Fruit fly (Drosophila melanogaster) whole organism, embryonic: Measurements from ENCODE around the gene CG31016.

Experiments
- Antp ChIP-seq: fragments of 200-800 bp; sonication (Bioruptor generic); optimal IDR thresholded peaks from 3 replicates; lab custom pipeline; 2016; ENCODE audit warnings: missing biosample characterization, missing genetic modification characterization
- CG13296 ChIP-seq: fragments of 200-800 bp; sonication (Bioruptor generic); optimal IDR thresholded peaks from 3 replicates; lab custom pipeline; 2018; ENCODE audit warnings: missing biosample characterization, mild to moderate bottlenecking, missing genetic modification characterization
- CG14710 ChIP-seq: fragments of 200-800 bp; sonication (Bioruptor generic); optimal IDR thresholded peaks from 3 replicates; lab custom pipeline; 2019; ENCODE audit warnings: missing biosample characterization, mild to moderate bottlenecking, missing genetic modification characterization, moderate library complexity
- CG17359 ChIP-seq: fragments of 200-800 bp; sonication (Bioruptor generic); optimal IDR thresholded peaks from 3 replicates; lab custom pipeline; 2018; ENCODE audit warnings: missing biosample characterization, mild to moderate bottlenecking, missing genetic modification characterization, moderate library complexity
- CG18262 ChIP-seq: fragments of 200-800 bp; optimal IDR thresholded peaks from 3 replicates; lab custom pipeline; 2019; ENCODE audit warnings: missing biosample characterization, mild to moderate bottlenecking, missing genetic modification characterization, moderate library complexity
- CG2120 ChIP-seq: fragments of 200-800 bp; sonication (Bioruptor generic); optimal IDR thresholded peaks from 3 replicates; lab custom pipeline; 2016; ENCODE audit warnings: missing biosample characterization, missing genetic modification characterization
- CG2712 ChIP-seq: fragments of 200-800 bp; optimal IDR thresholded peaks from 3 replicates; lab custom pipeline; 2019; ENCODE audit warnings: missing biosample characterization, mild to moderate bottlenecking, missing genetic modification characterization, moderate library complexity
- CG3163 ChIP-seq: fragments of 200-800 bp; sonication (Bioruptor generic); optimal IDR thresholded peaks from 3 replicates; lab custom pipeline; 2016; ENCODE audit warnings: missing biosample characterization, missing genetic modification characterization
- CG32772 ChIP-seq: fragments of 200-800 bp; sonication (Bioruptor generic); IDR thresholded peaks from 2 replicates; pipeline ENCODE4 v1.3.6; 2022; ENCODE audit warnings: missing biosample characterization, missing genetic modification characterization
- CG3847 ChIP-seq: fragments of 200-800 bp; sonication (Bioruptor generic); IDR thresholded peaks from 2 replicates; pipeline ENCODE4 v1.3.6; 2022; ENCODE audit warnings: missing biosample characterization, missing genetic modification characterization
- CG4282 ChIP-seq: fragments of 200-800 bp; sonication (Bioruptor generic); optimal IDR thresholded peaks from 2 replicates; lab custom pipeline; 2016; ENCODE audit warnings: missing biosample characterization, missing genetic modification characterization
- CG4617 ChIP-seq: fragments of 200-800 bp; sonication (Bioruptor generic); optimal IDR thresholded peaks from 3 replicates; lab custom pipeline; 2016; ENCODE audit warnings: missing biosample characterization, missing genetic modification characterization, borderline replicate concordance
- CG4730 ChIP-seq: fragments of 200-800 bp; sonication (Bioruptor generic); IDR thresholded peaks from 2 replicates; pipeline ENCODE4 v1.3.6; 2022; ENCODE audit warnings: missing biosample characterization, missing genetic modification characterization
- CG7556 ChIP-seq: fragments of 200-800 bp; sonication (Bioruptor generic); optimal IDR thresholded peaks from 2 replicates; lab custom pipeline; 2017; ENCODE audit warnings: missing biosample characterization, mild to moderate bottlenecking, missing genetic modification characterization
- CG9727 ChIP-seq: fragments of 200-800 bp; sonication (Bioruptor generic); optimal IDR thresholded peaks from 3 replicates; lab custom pipeline; 2017; ENCODE audit warnings: missing biosample characterization, mild to moderate bottlenecking, missing genetic modification characterization
- Drgx ChIP-seq: fragments of 200-800 bp; sonication (Bioruptor generic); IDR thresholded peaks from 2 replicates; pipeline ENCODE4 v1.3.6; 2022; ENCODE audit warnings: missing biosample characterization, missing genetic modification characterization
- H15 ChIP-seq: fragments of 200-800 bp; sonication (Bioruptor generic); IDR thresholded peaks from 3 replicates; pipeline ENCODE4 v1.3.6; 2022; ENCODE audit warnings: missing biosample characterization, missing genetic modification characterization
- Hr39 ChIP-seq: fragments of >200 bp; optimal IDR thresholded peaks from 2 replicates; lab custom pipeline; 2017
- Hr51 ChIP-seq, 2 experiments: fragments of 200-800 bp; sonication (Bioruptor generic); optimal IDR thresholded peaks; 2 replicates in 1 of 2; 3 replicates in 1 of 2; lab custom pipeline; 2016 to 2018; ENCODE audit warnings: missing biosample characterization in 2 of 2, missing genetic modification characterization in 2 of 2, mild to moderate bottlenecking in 1 of 2, moderate library complexity in 1 of 2
- Hr78 ChIP-seq, 2 experiments: fragments of 200-800 bp in 1 of 2; fragments of >200 bp in 1 of 2; sonication (Bioruptor generic) in 1 of 2; optimal IDR thresholded peaks; 2 replicates each; lab custom pipeline; 2017 to 2019; ENCODE audit warnings: missing biosample characterization in 2 of 2, missing genetic modification characterization in 2 of 2, mild to moderate bottlenecking in 1 of 2, moderate library complexity in 1 of 2
- Mes4 ChIP-seq: fragments of 200-800 bp; sonication (Bioruptor generic); optimal IDR thresholded peaks from 2 replicates; lab custom pipeline; 2016; ENCODE audit warnings: missing biosample characterization, missing genetic modification characterization
- Optix ChIP-seq: fragments of 200-800 bp; sonication (Bioruptor generic); IDR thresholded peaks from 3 replicates; pipeline ENCODE4 v1.3.6; 2022; ENCODE audit warnings: missing biosample characterization, missing genetic modification characterization
- Ptx1 ChIP-seq: fragments of 200-800 bp; sonication (Bioruptor generic); IDR thresholded peaks from 2 replicates; pipeline ENCODE4 v1.3.6; 2022; ENCODE audit warnings: missing biosample characterization, missing genetic modification characterization
- Side ChIP-seq: fragments of 200-800 bp; sonication (Bioruptor generic); optimal IDR thresholded peaks from 2 replicates; lab custom pipeline; 2016; ENCODE audit warnings: missing biosample characterization, missing genetic modification characterization
- Sox100B ChIP-seq: fragments of 200-800 bp; sonication (Bioruptor generic); optimal IDR thresholded peaks from 3 replicates; lab custom pipeline; 2018; ENCODE audit warnings: missing biosample characterization, mild to moderate bottlenecking, missing genetic modification characterization
- Spps ChIP-seq: fragments of 200-800 bp; sonication (Bioruptor generic); optimal IDR thresholded peaks from 2 replicates; lab custom pipeline; 2018; ENCODE audit warnings: missing biosample characterization, mild to moderate bottlenecking, missing genetic modification characterization
- ato ChIP-seq: fragments of 200-800 bp; sonication (Bioruptor generic); IDR thresholded peaks from 2 replicates; pipeline ENCODE4 v1.3.6; 2022; ENCODE audit warnings: missing biosample characterization, missing genetic modification characterization; ENCODE audit not compliant: partially characterized antibody
- az2 ChIP-seq: fragments of 200-800 bp; sonication (Bioruptor generic); optimal IDR thresholded peaks from 3 replicates; lab custom pipeline; 2016; ENCODE audit warnings: missing biosample characterization, missing genetic modification characterization
- bowl ChIP-seq: fragments of 200-800 bp; sonication (Bioruptor generic); IDR thresholded peaks from 2 replicates; pipeline ENCODE4 v1.3.6; 2022; ENCODE audit warnings: missing biosample characterization, missing genetic modification characterization
- cad ChIP-seq: fragments of >200 bp; optimal IDR thresholded peaks from 2 replicates; lab custom pipeline; 2017; ENCODE audit warnings: missing biosample characterization, missing genetic modification characterization
- chm ChIP-seq: fragments of 200-800 bp; sonication (Bioruptor generic); IDR thresholded peaks from 2 replicates; pipeline ENCODE4 v1.3.6; 2022; ENCODE audit warnings: missing biosample characterization, missing genetic modification characterization
- crp ChIP-seq, 2 experiments: fragments of 200-800 bp; sonication (Bioruptor generic); optimal IDR thresholded peaks; 2 replicates in 1 of 2; 3 replicates in 1 of 2; lab custom pipeline; 2017; ENCODE audit warnings: missing biosample characterization in 2 of 2, missing genetic modification characterization in 2 of 2, mild to moderate bottlenecking in 1 of 2, moderate library complexity in 1 of 2
- danr ChIP-seq: fragments of 200-800 bp; sonication (Bioruptor generic); IDR thresholded peaks from 2 replicates; pipeline ENCODE4 v1.3.6; 2022; ENCODE audit warnings: missing biosample characterization, missing genetic modification characterization
- dmrt99B ChIP-seq: fragments of 200-800 bp; sonication (Bioruptor generic); optimal IDR thresholded peaks from 2 replicates; lab custom pipeline; 2018; ENCODE audit warnings: missing biosample characterization, mild to moderate bottlenecking, missing genetic modification characterization, moderate library complexity
- ewg ChIP-seq: fragments of 200-800 bp; sonication (Bioruptor generic); optimal IDR thresholded peaks from 3 replicates; lab custom pipeline; 2017; ENCODE audit warnings: mild to moderate bottlenecking, missing biosample characterization, missing genetic modification reagents, missing genetic modification characterization
- ftz-f1 ChIP-seq: fragments of 200-800 bp; sonication (Bioruptor generic); optimal IDR thresholded peaks from 2 replicates; lab custom pipeline; 2016; ENCODE audit warnings: missing biosample characterization, missing genetic modification characterization
- gcm ChIP-seq: fragments of 200-800 bp; sonication (Bioruptor generic); optimal IDR thresholded peaks from 2 replicates; lab custom pipeline; 2019; ENCODE audit warnings: missing biosample characterization, mild to moderate bottlenecking, missing genetic modification characterization, moderate library complexity
- hbn ChIP-seq: fragments of 200-800 bp; sonication (Bioruptor generic); IDR thresholded peaks from 2 replicates; pipeline ENCODE4 v1.3.6; 2022; ENCODE audit warnings: missing biosample characterization, missing genetic modification characterization; ENCODE audit not compliant: partially characterized antibody
- inv ChIP-seq: fragments of 200-800 bp; sonication (Bioruptor generic); IDR thresholded peaks from 2 replicates; pipeline ENCODE4 v1.3.6; 2022; ENCODE audit warnings: missing biosample characterization, missing genetic modification characterization; ENCODE audit not compliant: partially characterized antibody
- kah ChIP-seq: fragments of 200-800 bp; sonication (Bioruptor generic); optimal IDR thresholded peaks from 2 replicates; lab custom pipeline; 2018; ENCODE audit warnings: missing biosample characterization, mild to moderate bottlenecking, missing genetic modification characterization
- maf-S ChIP-seq: fragments of 200-800 bp; sonication (Bioruptor generic); optimal IDR thresholded peaks from 2 replicates; lab custom pipeline; 2016; ENCODE audit warnings: missing biosample characterization, missing genetic modification characterization
- peb ChIP-seq: fragments of 200-800 bp; sonication (Bioruptor generic); IDR thresholded peaks from 2 replicates; pipeline ENCODE4 v1.3.6; 2022; ENCODE audit warnings: missing biosample characterization, missing genetic modification characterization
- pfk ChIP-seq: fragments of 200-800 bp; sonication (Bioruptor generic); optimal IDR thresholded peaks from 2 replicates; lab custom pipeline; 2018; ENCODE audit warnings: missing biosample characterization, mild to moderate bottlenecking, missing genetic modification characterization, moderate library complexity
- prd ChIP-seq, 3 experiments: fragments of >200 bp in 2 of 3; fragments of 200-800 bp in 1 of 3; sonication (Bioruptor generic) in 1 of 3; optimal IDR thresholded peaks in 2 of 3; IDR thresholded peaks in 1 of 3; 2 replicates in 2 of 3; 3 replicates in 1 of 3; pipeline versions ENCODE4 v1.3.6 to Lab custom; 2017 to 2022; ENCODE audit warnings: missing biosample characterization in 1 of 3, missing genetic modification characterization in 1 of 3
- sna ChIP-seq: fragments of 200-800 bp; sonication (Bioruptor generic); IDR thresholded peaks from 2 replicates; pipeline ENCODE4 v1.3.6; 2022; ENCODE audit warnings: missing biosample characterization, missing genetic modification characterization; ENCODE audit not compliant: partially characterized antibody
- wek ChIP-seq: fragments of 200-800 bp; sonication (Bioruptor generic); optimal IDR thresholded peaks from 3 replicates; lab custom pipeline; 2018; ENCODE audit warnings: missing biosample characterization, mild to moderate bottlenecking, missing genetic modification characterization, moderate library complexity
- zen ChIP-seq: fragments of 200-800 bp; sonication (Bioruptor generic); optimal IDR thresholded peaks from 3 replicates; lab custom pipeline; 2018; ENCODE audit warnings: missing biosample characterization, mild to moderate bottlenecking, missing genetic modification characterization, moderate library complexity

Gene CG31016

dm6 chr3R:30600154-30601009, 5.6 kb upstream of the CG31016 start (continued):
- TF ChIP-seq kah (GFP tag; lab: Kevin White, UChicago) (peak; percentile 70), zen (tag; lab: Kevin White, UChicago) (peak; percentile 80), ftz-f1 (GFP tag; lab: Kevin White, UChicago) (peak; percentile 42), bowl (GFP tag; lab: Robert Waterston, UW) (peak; percentile 92), CG2120 (GFP tag; lab: Kevin White, UChicago) (peak; percentile 94), CG14710 (tag; lab: Kevin White, UChicago) (peak; percentile 81), inv (GFP tag; lab: Robert Waterston, UW) (0 out of 2 replicates have a peak, but pooled peaks have one; percentile 31), wek (peak; percentile 73), dmrt99B (tag; lab: Kevin White, UChicago) (peak; percentile 93), CG9727 (peak; percentile 92), chm (peak; percentile 97), Side (GFP tag; lab: Kevin White, UChicago) (peak; percentile 89), prd (optimal IDR thresholded peaks at IDR 0.05; lab: Kevin White, UChicago) (no peak), prd (GFP tag; IDR thresholded peaks at IDR 0.05; lab: Robert Waterston, UW) (peak; percentile 93), Drgx (peak; percentile 96), CG4617 (GFP tag; lab: Kevin White, UChicago) (peak; percentile 59), CG3163 (peak; percentile 79), CG4730 (GFP tag; lab: Robert Waterston, UW) (peak; percentile 90), H15 (GFP tag; lab: Robert Waterston, UW) (peak; percentile 93), CG3847 (GFP tag; lab: Robert Waterston, UW) (peak; percentile 90), CG2712 (tag; lab: Kevin White, UChicago) (peak; percentile 93), CG18262 (tag; lab: Kevin White, UChicago) (peak; percentile 93), danr (peak; percentile 80), Hr78 (GFP tag; optimal IDR thresholded peaks at IDR 0.05; lab: Kevin White, UChicago) (peak in 1 of 2 experiments; percentile 55), Optix (peak; percentile 91), maf-S (GFP tag; lab: Kevin White, UChicago) (peak; percentile 84), Hr39 (lab: Kevin White, UChicago) (no peak), Mes4 (GFP tag; lab: Kevin White, UChicago) (peak; percentile 86), CG7556 (GFP tag; lab: Kevin White, UChicago) (peak; percentile 95), Spps (tag; lab: Kevin White, UChicago) (peak; percentile 88), az2 (peak; percentile 90), CG17359 (tag; lab: Kevin White, UChicago) (peak; percentile 93), CG13296 (peak; percentile 84), pfk (GFP tag; lab: Kevin White, UChicago) (no peak), ato (GFP tag; lab: Robert Waterston, UW) (no peak), CG4282 (GFP tag; lab: Kevin White, UChicago) (peak; percentile 54), Hr51 (GFP tag; optimal IDR thresholded peaks at IDR 0.05; lab: Kevin White, UChicago) (peak; percentile 84 to 94), cad (GFP tag; lab: Kevin White, UChicago) (no peak), sna (GFP tag; lab: Robert Waterston, UW) (no peak), Ptx1 (GFP tag; lab: Robert Waterston, UW) (peak; percentile 91), crp (GFP tag; optimal IDR thresholded peaks at IDR 0.05; lab: Kevin White, UChicago) (peak; percentile 6 to 85), hbn (GFP tag; lab: Robert Waterston, UW) (no peak), peb (peak; percentile 86), Antp (GFP tag; lab: Kevin White, UChicago) (peak; percentile 72), Sox100B (peak; percentile 88), ewg (GFP tag; lab: Kevin White, UChicago) (peak; percentile 78), gcm (GFP tag; lab: Kevin White, UChicago) (peak; percentile 94), CG32772 (GFP tag; lab: Robert Waterston, UW) (peak; percentile 92)
